Fruit fly (Drosophila melanogaster): ENCODE results near the gene ND-B14.5A.

Gene ND-B14.5A

DNA sequence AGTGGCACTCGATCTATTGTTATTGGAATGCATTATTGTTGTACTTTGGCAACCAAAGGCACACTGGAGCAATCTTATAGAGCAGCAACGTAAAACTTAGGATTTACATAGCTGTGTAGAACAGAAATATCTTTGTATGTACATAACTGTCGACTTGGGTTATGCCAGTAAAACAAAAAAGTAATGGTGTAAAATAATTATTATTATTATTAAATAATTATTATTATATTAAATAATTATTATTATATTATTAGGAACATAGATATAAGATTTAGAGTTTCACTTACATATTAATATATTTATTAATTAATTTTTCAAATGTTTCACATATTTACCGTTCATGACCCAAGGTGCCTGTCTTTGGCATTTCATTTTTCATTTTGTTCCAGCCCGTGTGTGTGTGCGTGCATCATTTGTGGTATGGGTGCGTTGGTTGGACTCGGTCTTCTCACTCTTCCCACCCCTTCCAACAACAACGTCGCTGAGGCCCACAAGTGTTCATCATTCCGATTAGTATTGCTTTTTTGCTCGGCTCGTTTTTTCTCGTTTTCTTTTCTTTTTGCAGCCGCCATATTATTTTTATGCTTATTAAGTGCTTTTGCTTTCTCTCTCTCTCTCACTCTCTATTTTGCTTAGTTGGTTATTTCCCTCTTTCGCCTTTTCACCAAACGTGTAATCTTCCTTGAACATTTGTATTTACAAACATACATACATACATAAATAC is 48.2 kb upstream of the ND-B14.5A start (continued):
- TF ChIP-seq Hey (tag; optimal IDR thresholded peaks at IDR 0.05) = no peak
- peak; percentile 83 for TF ChIP-seq CG4707 (GFP tag; optimal IDR thresholded peaks at IDR 0.05)
- TF ChIP-seq Antp (GFP tag; optimal IDR thresholded peaks at IDR 0.05) = peak; percentile 90
- peak; percentile 36; the same call in 1 of the 2 replicates for TF ChIP-seq Dref (GFP tag; IDR thresholded peaks at IDR 0.05)
- peak; percentile 90 for TF ChIP-seq ara (GFP tag; IDR thresholded peaks at IDR 0.05)
- TF ChIP-seq unc-4 (GFP tag; IDR thresholded peaks at IDR 0.05; ENCODE audit: partially characterized antibody) = no peak
- TF ChIP-seq lab (GFP tag; optimal IDR thresholded peaks at IDR 0.05) = peak; percentile 97
- peak; percentile 78 for TF ChIP-seq CG17802 (tag; optimal IDR thresholded peaks at IDR 0.05)
- TF ChIP-seq CG8944 (GFP tag; optimal IDR thresholded peaks at IDR 0.05) = peak; percentile 82
- TF ChIP-seq CG34422 (GFP tag; IDR thresholded peaks at IDR 0.05) = peak; percentile 89; the same call in 2 of the 3 replicates
- TF ChIP-seq run (tag; optimal IDR thresholded peaks at IDR 0.05) = peak; percentile 95
- no peak for TF ChIP-seq sna (GFP tag; IDR thresholded peaks at IDR 0.05; ENCODE audit: partially characterized antibody)
- TF ChIP-seq CG2116 (GFP tag; optimal IDR thresholded peaks at IDR 0.05) = peak; percentile 77
- peak; percentile 93 for TF ChIP-seq sisA (GFP tag; IDR thresholded peaks at IDR 0.05)
- TF ChIP-seq GATAe (GFP tag; conservative IDR thresholded peaks at IDR 0.05) = 0 out of 2 replicates have a peak, but pooled peaks have one; percentile 13
- TF ChIP-seq Rx (GFP tag; IDR thresholded peaks at IDR 0.05) = peak; percentile 78
- peak; percentile 95 for TF ChIP-seq sug (tag; optimal IDR thresholded peaks at IDR 0.05)
- TF ChIP-seq Fer1 (GFP tag; optimal IDR thresholded peaks at IDR 0.05) = peak; percentile 97
- peak; percentile 91; the same call in 2 of the 3 replicates for TF ChIP-seq so (GFP tag; IDR thresholded peaks at IDR 0.05)
- peak; percentile 81 for TF ChIP-seq HmgZ (tag; optimal IDR thresholded peaks at IDR 0.05)
- TF ChIP-seq Drgx (GFP tag; IDR thresholded peaks at IDR 0.05) = peak; percentile 78
- TF ChIP-seq croc (GFP tag; conservative IDR thresholded peaks at IDR 0.05) = peak; percentile 94
- TF ChIP-seq Med (GFP tag) = peak; percentile 90
- peak; percentile 90 for TF ChIP-seq CG31388 (GFP tag; optimal IDR thresholded peaks at IDR 0.05)
- peak; percentile 79 for TF ChIP-seq Awh (GFP tag; IDR thresholded peaks at IDR 0.05)
- peak; percentile 98 for TF ChIP-seq Ssrp (tag; optimal IDR thresholded peaks at IDR 0.05)
- TF ChIP-seq kay (GFP tag; optimal IDR thresholded peaks at IDR 0.05) = peak; percentile 73
- peak; percentile 62 for TF ChIP-seq NC2α (GFP tag; optimal IDR thresholded peaks at IDR 0.05)
- TF ChIP-seq CG6175 (GFP tag; IDR thresholded peaks at IDR 0.05) = peak; percentile 81; the same call in 2 of the 3 replicates
- no peak for TF ChIP-seq pan (optimal IDR thresholded peaks at IDR 0.05)
- TF ChIP-seq pan (GFP tag; optimal IDR thresholded peaks at IDR 0.05 in 1 of 2, IDR thresholded peaks at IDR 0.05 in 1 of 2) = peak in 1 of 2 experiments; percentile 90
- peak; percentile 93 for TF ChIP-seq CG8290 (GFP tag; optimal IDR thresholded peaks at IDR 0.05)
- TF ChIP-seq CG8290 (tag; optimal IDR thresholded peaks at IDR 0.05) = peak; percentile 32 to 92
- peak; percentile 88 for TF ChIP-seq mam (GFP tag; optimal IDR thresholded peaks at IDR 0.05)
- TF ChIP-seq HLH4C (GFP tag; IDR thresholded peaks at IDR 0.05; ENCODE audit: partially characterized antibody) = no peak
- peak; percentile 84 for TF ChIP-seq HLH54F (GFP tag; optimal IDR thresholded peaks at IDR 0.05)
- peak; percentile 78 for TF ChIP-seq Poxn (GFP tag; IDR thresholded peaks at IDR 0.05)
- TF ChIP-seq slbo (GFP tag; IDR thresholded peaks at IDR 0.05) = peak; percentile 95
- peak; percentile 89 for TF ChIP-seq sd (tag; optimal IDR thresholded peaks at IDR 0.05)
- no peak for TF ChIP-seq fru (optimal IDR thresholded peaks at IDR 0.05)
- peak; percentile 79; the same call in 2 of the 3 replicates for TF ChIP-seq CG2199 (GFP tag; IDR thresholded peaks at IDR 0.05)
- TF ChIP-seq CG4820 (GFP tag; optimal IDR thresholded peaks at IDR 0.05) = peak; percentile 94
- peak; percentile 90 for TF ChIP-seq CG3726 (GFP tag; IDR thresholded peaks at IDR 0.05)
- TF ChIP-seq pros (GFP tag; optimal IDR thresholded peaks at IDR 0.05) = peak; percentile 27
- TF ChIP-seq CG11696 (GFP tag; IDR thresholded peaks at IDR 0.05) = peak; percentile 74; the same call in 1 of the 2 replicates
- TF ChIP-seq pum (GFP tag; optimal IDR thresholded peaks at IDR 0.05) = peak; percentile 76
- TF ChIP-seq shn (GFP tag; optimal IDR thresholded peaks at IDR 0.05) = peak; percentile 81
- peak; percentile 94 for TF ChIP-seq CG3407 (GFP tag; optimal IDR thresholded peaks at IDR 0.05)
- peak; percentile 99 for TF ChIP-seq CG10209 (GFP tag; optimal IDR thresholded peaks at IDR 0.05)
- TF ChIP-seq tin (GFP tag; optimal IDR thresholded peaks at IDR 0.05) = peak; percentile 95
- peak; percentile 92 for TF ChIP-seq ken (GFP tag; IDR thresholded peaks at IDR 0.05)
